Worm (Caenorhabditis elegans) whole organism, mixed stage, embryonic: ENCODE data around the gene atg-16.2.

Experiments used
- blmp-1 ChIP-seq: fragments of 150-350 bp; optimal IDR thresholded peaks from 2 replicates; lab custom pipeline; 2014; ENCODE audit warnings: missing biosample characterization, missing genetic modification characterization
- ces-1 ChIP-seq: fragments of 150-350 bp; optimal IDR thresholded peaks from 2 replicates; lab custom pipeline; 2014; ENCODE audit warnings: missing biosample characterization, missing genetic modification reagents, missing genetic modification characterization
- lin-32 ChIP-seq: fragments of 200-800 bp; sonication (Bioruptor generic); optimal IDR thresholded peaks from 2 replicates; lab custom pipeline; 2018; ENCODE audit warnings: mild to moderate bottlenecking, missing genetic modification characterization, missing compliant biosample characterization
- lsy-2 ChIP-seq: fragments of 150-350 bp; optimal IDR thresholded peaks from 2 replicates; lab custom pipeline; 2014; ENCODE audit warnings: missing biosample characterization, missing genetic modification characterization
- nhr-237 ChIP-seq: fragments of 150-350 bp; optimal IDR thresholded peaks from 2 replicates; lab custom pipeline; 2014; ENCODE audit warnings: missing biosample characterization, missing genetic modification characterization
- nhr-28 ChIP-seq: fragments of 150-350 bp; optimal IDR thresholded peaks from 2 replicates; lab custom pipeline; 2014; ENCODE audit warnings: missing biosample characterization, missing genetic modification characterization
- unc-39 ChIP-seq: fragments of 150-350 bp; optimal IDR thresholded peaks from 2 replicates; lab custom pipeline; 2014; ENCODE audit warnings: missing biosample characterization, missing genetic modification characterization
- unc-62 ChIP-seq: fragments of 150-350 bp; optimal IDR thresholded peaks from 2 replicates; lab custom pipeline; 2014; ENCODE audit warnings: missing biosample characterization, missing genetic modification reagents, missing genetic modification characterization

- TF ChIP-seq unc-39 (tag; lab: Kevin White, UChicago) (no peak), nhr-28 (tag; lab: Kevin White, UChicago) (no peak), unc-62 (GFP tag; lab: Kevin White, UChicago) (no peak), ces-1 (GFP tag; lab: Kevin White, UChicago) (no peak), lin-32 (GFP tag; lab: Kevin White, UChicago) (no peak), blmp-1 (tag; lab: Kevin White, UChicago) (no peak), lsy-2 (tag; lab: Kevin White, UChicago) (no peak), nhr-237 (tag; lab: Kevin White, UChicago) (no peak)
Measured at ce11 chrII:6448656-6449055, 4.5 kb downstream of the atg-16.2 start.
